Worm (Caenorhabditis elegans): Measurements from ENCODE around the gene sumv-1.

DNA sequence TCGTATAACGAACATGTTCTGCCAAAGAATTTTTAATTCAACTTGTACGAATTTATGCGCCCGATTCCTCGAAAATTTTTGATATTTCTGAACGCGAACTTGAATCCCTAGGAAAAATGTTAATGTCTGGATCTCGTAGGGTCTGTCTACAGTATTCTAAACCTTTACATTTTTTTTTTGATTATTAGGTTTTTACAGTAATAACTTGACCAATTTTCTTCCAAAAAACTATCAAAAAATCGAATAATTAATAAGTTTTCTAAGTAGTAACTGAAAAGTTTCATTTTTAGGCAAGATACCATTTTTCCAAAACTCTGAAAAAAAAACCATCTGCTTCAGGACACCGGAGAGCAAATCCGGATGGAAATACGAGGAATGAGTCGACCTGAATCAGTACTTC is 40.3 kb upstream of the sumv-1 start:
- TF ChIP-seq elt-1 (tag; optimal IDR thresholded peaks at IDR 0.05; ENCODE audit: borderline replicate concordance, insufficient read depth) (no peak), tbx-8 (GFP tag; optimal IDR thresholded peaks at IDR 0.05) (no peak), nhr-12 (tag; optimal IDR thresholded peaks at IDR 0.05) (no peak), unc-62 (GFP tag; optimal IDR thresholded peaks at IDR 0.05) (no peak), lin-32 (GFP tag; optimal IDR thresholded peaks at IDR 0.05) (no peak)

Measured in whole organism, mixed stage, embryonic.